Fruit fly (Drosophila melanogaster): Measurements from ENCODE around the gene anchor.

anchor gene

DNA sequence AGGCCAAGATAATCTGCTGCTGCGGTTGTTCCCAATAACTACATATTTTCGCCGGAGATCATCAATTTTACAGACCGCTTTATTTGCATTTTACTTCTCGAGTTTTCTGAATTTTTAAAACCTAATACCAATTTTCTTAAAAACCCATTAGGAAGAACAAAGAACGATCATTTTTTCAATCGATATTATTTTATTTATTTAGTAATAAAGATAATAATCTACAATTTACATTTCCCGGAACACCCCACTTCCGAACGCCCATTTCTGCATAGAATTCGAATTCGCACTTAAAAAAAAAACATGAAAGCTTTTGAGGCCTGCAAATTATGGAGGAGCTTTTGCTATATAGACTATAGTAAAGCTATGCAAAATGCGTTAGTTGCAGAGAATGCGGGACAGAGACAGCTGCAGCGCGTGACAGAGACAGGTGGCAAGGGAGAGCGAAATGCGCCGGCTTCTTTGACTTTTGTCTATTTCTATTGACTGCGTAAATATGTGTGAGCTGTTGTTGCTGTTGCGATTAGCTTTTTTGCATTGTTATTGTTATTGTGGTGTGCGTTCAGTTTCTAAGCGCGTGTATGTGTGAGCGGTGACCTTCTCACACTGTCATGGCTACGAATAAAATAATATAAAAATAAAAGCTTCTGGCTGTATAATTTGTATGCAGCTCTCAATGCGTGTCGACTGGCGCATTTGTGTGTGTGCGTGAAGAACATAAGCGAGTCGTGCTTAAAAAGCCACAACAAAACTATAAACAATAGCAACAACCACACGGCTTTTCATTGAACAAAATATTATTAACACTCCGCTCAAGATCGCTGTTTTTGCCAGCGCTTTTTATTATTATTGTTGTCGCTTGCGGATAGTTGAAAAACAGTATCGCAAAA lies 17.9 kb upstream of the anchor start:
- TF ChIP-seq OdsH (GFP tag; optimal IDR thresholded peaks at IDR 0.05) (peak; percentile 11), rgr (GFP tag; optimal IDR thresholded peaks at IDR 0.05) (peak; percentile 28), Hr78 (GFP tag; optimal IDR thresholded peaks at IDR 0.05) (no peak), Rel (GFP tag; optimal IDR thresholded peaks at IDR 0.05) (no peak), Rel (tag; optimal IDR thresholded peaks at IDR 0.05) (no peak), sage (GFP tag; optimal IDR thresholded peaks at IDR 0.05) (no peak), Jra (GFP tag; optimal IDR thresholded peaks at IDR 0.05) (no peak), lola (GFP tag; optimal IDR thresholded peaks at IDR 0.05) (no peak), jim (GFP tag; optimal IDR thresholded peaks at IDR 0.05) (no peak), GATAd (GFP tag; optimal IDR thresholded peaks at IDR 0.05) (no peak), Vsx2 (GFP tag; optimal IDR thresholded peaks at IDR 0.05; ENCODE audit: partially characterized antibody) (no peak), dmrt93B (GFP tag; optimal IDR thresholded peaks at IDR 0.05) (no peak), br (GFP tag; optimal IDR thresholded peaks at IDR 0.05) (no peak), CG32264 (GFP tag; optimal IDR thresholded peaks at IDR 0.05) (no peak), Hr83 (GFP tag; optimal IDR thresholded peaks at IDR 0.05; ENCODE audit: poor library complexity, severe bottlenecking) (no peak), Dif (GFP tag; optimal IDR thresholded peaks at IDR 0.05; ENCODE audit: partially characterized antibody) (no peak)

DNA sequence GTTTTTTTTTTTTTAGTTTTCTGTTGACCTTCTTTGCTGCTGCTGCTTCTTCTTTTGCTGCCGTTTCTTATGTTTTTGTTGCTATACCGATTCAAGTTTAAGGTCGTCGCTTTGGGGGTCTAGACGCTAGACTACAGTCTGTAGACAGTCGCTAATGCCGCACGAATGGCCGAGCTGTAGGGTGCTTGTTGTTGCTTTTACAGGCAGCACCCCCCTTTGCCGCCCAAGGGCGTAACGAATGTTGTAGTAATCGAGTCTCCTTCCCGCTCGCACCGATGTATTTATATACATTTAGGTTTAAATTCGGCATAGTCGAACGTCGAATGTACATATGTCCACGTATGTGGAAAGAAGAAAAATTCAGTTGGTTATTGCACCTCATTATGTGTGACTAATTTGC lies 16.7 kb upstream of the anchor start:
- TF ChIP-seq Jra (GFP tag; optimal IDR thresholded peaks at IDR 0.05) = no peak
- no peak for TF ChIP-seq N (GFP tag; optimal IDR thresholded peaks at IDR 0.05)
- no peak for TF ChIP-seq OdsH (GFP tag; optimal IDR thresholded peaks at IDR 0.05)
- TF ChIP-seq Myc (optimal IDR thresholded peaks at IDR 0.05) = no peak
- no peak for TF ChIP-seq CrebA (GFP tag; optimal IDR thresholded peaks at IDR 0.05; ENCODE audit: borderline replicate concordance)
- no peak for TF ChIP-seq Sp1 (GFP tag; optimal IDR thresholded peaks at IDR 0.05)
- TF ChIP-seq Dif (GFP tag; optimal IDR thresholded peaks at IDR 0.05; ENCODE audit: partially characterized antibody) = no peak
- no peak for TF ChIP-seq HLH106 (tag; optimal IDR thresholded peaks at IDR 0.05)
- no peak for TF ChIP-seq foxo (GFP tag; optimal IDR thresholded peaks at IDR 0.05)
- no peak for TF ChIP-seq psq (GFP tag; optimal IDR thresholded peaks at IDR 0.05)
- TF ChIP-seq Dfd (GFP tag; optimal IDR thresholded peaks at IDR 0.05) = no peak
- no peak for TF ChIP-seq jim (GFP tag; optimal IDR thresholded peaks at IDR 0.05)
- TF ChIP-seq sage (GFP tag; optimal IDR thresholded peaks at IDR 0.05) = no peak
- no peak for TF ChIP-seq br (GFP tag; optimal IDR thresholded peaks at IDR 0.05)

DNA sequence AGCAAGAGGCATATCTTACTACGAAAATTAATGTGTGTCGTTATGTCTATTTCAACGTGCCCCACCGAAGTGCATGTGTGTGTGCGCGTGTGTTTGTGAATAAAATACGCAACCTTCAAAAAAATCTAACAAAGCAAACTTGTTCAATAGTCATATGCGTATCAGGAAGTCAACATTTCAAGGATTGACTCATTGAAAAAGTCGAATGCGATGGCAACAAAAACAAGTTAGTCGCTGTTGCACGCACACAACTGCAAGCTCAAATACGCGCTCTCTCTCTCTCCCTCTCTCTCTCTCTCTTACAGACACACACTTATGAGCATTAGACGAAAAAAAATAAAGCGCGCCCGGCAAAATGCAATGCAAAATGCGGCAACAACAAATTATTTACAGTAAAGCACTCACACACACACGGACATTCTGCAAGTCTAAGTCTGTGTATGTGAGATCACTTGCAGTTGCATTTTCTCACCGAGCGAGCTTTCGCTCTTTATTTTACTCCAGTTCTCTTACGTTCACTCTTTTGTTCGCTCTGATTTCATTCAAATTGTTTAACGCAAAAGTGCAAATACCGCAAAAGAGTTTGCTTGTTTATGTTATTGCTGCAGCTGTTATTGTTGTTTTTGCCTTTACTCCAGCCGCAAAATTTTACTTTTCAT lies 14.9 kb upstream of the anchor start:
- TF ChIP-seq psq (GFP tag; optimal IDR thresholded peaks at IDR 0.05) (peak; percentile 16), h (GFP tag; optimal IDR thresholded peaks at IDR 0.05) (peak; percentile 3), brk (GFP tag; optimal IDR thresholded peaks at IDR 0.05) (peak; percentile 36), tai (GFP tag; optimal IDR thresholded peaks at IDR 0.05) (no peak), Sp1 (GFP tag; optimal IDR thresholded peaks at IDR 0.05) (peak; percentile 10), Vsx2 (GFP tag; optimal IDR thresholded peaks at IDR 0.05; ENCODE audit: partially characterized antibody) (peak; percentile 27), dl (GFP tag; optimal IDR thresholded peaks at IDR 0.05; ENCODE audit: insufficient read depth in 1 of 2, partially characterized antibody in 2 of 2) (peak in 1 of 2 experiments; percentile 74), Dif (GFP tag; optimal IDR thresholded peaks at IDR 0.05; ENCODE audit: partially characterized antibody) (peak; percentile 69), dsf (GFP tag; optimal IDR thresholded peaks at IDR 0.05; ENCODE audit: borderline replicate concordance) (no peak), Hr83 (GFP tag; optimal IDR thresholded peaks at IDR 0.05; ENCODE audit: poor library complexity, severe bottlenecking) (peak; percentile 51), foxo (GFP tag; optimal IDR thresholded peaks at IDR 0.05) (peak in 1 of 2 experiments; percentile 2), N (GFP tag; optimal IDR thresholded peaks at IDR 0.05) (peak; percentile 68), jim (GFP tag; optimal IDR thresholded peaks at IDR 0.05) (no peak), fru (GFP tag; optimal IDR thresholded peaks at IDR 0.05) (no peak)
